Fruit fly (Drosophila melanogaster) whole organism, embryonic: ENCODE measurements around the gene CG14805.

ENCODE experiments used
- ATbp ChIP-seq: fragments of 200-800 bp; sonication (Bioruptor generic); optimal IDR thresholded peaks from 2 replicates; lab custom pipeline; 2017; ENCODE audit warnings: missing biosample characterization, mild to moderate bottlenecking, missing genetic modification characterization, missing genetic modification reagents
- Aef1 ChIP-seq: fragments of 200-800 bp; sonication (Bioruptor generic); IDR thresholded peaks from 3 replicates; pipeline ENCODE4 v1.3.6; 2022; ENCODE audit warnings: missing biosample characterization, missing genetic modification characterization
- Atf3 ChIP-seq: fragments of 200-800 bp; sonication (Bioruptor generic); optimal IDR thresholded peaks from 3 replicates; lab custom pipeline; 2016; ENCODE audit warnings: missing biosample characterization, missing genetic modification characterization
- Bgb ChIP-seq: fragments of 200-800 bp; sonication (Bioruptor generic); IDR thresholded peaks from 2 replicates; pipeline ENCODE4 v1.3.6; 2022; ENCODE audit warnings: missing biosample characterization, missing genetic modification characterization; ENCODE audit not compliant: partially characterized antibody
- CG10979 ChIP-seq: fragments of 200-800 bp; sonication (Bioruptor generic); optimal IDR thresholded peaks from 2 replicates; lab custom pipeline; 2018; ENCODE audit warnings: missing biosample characterization, mild to moderate bottlenecking, missing genetic modification characterization, moderate library complexity
- CG11695 ChIP-seq: fragments of 200-800 bp; sonication (Bioruptor generic); IDR thresholded peaks from 3 replicates; pipeline ENCODE4 v1.3.6; 2022; ENCODE audit warnings: missing biosample characterization, missing genetic modification characterization
- CG13287 ChIP-seq: fragments of 200-800 bp; sonication (Bioruptor generic); IDR thresholded peaks from 2 replicates; pipeline ENCODE4 v1.3.6; 2022; ENCODE audit warnings: missing biosample characterization, missing genetic modification characterization; ENCODE audit not compliant: partially characterized antibody
- CG13624 ChIP-seq: fragments of 200-800 bp; sonication (Bioruptor generic); optimal IDR thresholded peaks from 2 replicates; lab custom pipeline; 2016; ENCODE audit warnings: missing biosample characterization, missing genetic modification characterization
- CG13894 ChIP-seq: fragments of 200-800 bp; sonication (Bioruptor generic); optimal IDR thresholded peaks from 3 replicates; lab custom pipeline; 2018; ENCODE audit warnings: missing biosample characterization, mild to moderate bottlenecking, missing genetic modification characterization, moderate library complexity
- CG17328 ChIP-seq: fragments of 200-800 bp; sonication (Bioruptor generic); IDR thresholded peaks from 2 replicates; pipeline ENCODE4 v1.3.6; 2022; ENCODE audit warnings: missing biosample characterization, missing genetic modification characterization
- CG1792 ChIP-seq: fragments of 200-800 bp; sonication (Bioruptor generic); optimal IDR thresholded peaks from 2 replicates; lab custom pipeline; 2016; ENCODE audit warnings: missing biosample characterization, missing genetic modification characterization
- CG18476 ChIP-seq: fragments of 200-800 bp; sonication (Bioruptor generic); optimal IDR thresholded peaks from 2 replicates; lab custom pipeline; 2016; ENCODE audit warnings: missing biosample characterization, mild to moderate bottlenecking, missing genetic modification characterization
- CG2712 ChIP-seq: fragments of 200-800 bp; optimal IDR thresholded peaks from 3 replicates; lab custom pipeline; 2019; ENCODE audit warnings: missing biosample characterization, mild to moderate bottlenecking, missing genetic modification characterization, moderate library complexity
- CG33557 ChIP-seq: fragments of 200-800 bp; sonication (Bioruptor generic); optimal IDR thresholded peaks from 2 replicates; lab custom pipeline; 2019; ENCODE audit warnings: missing biosample characterization, mild to moderate bottlenecking, missing genetic modification characterization, moderate library complexity
- CG3407 ChIP-seq: fragments of 200-800 bp; sonication (Bioruptor generic); optimal IDR thresholded peaks from 2 replicates; lab custom pipeline; 2018; ENCODE audit warnings: missing biosample characterization, mild to moderate bottlenecking, missing genetic modification characterization
- CG3726 ChIP-seq: fragments of 200-800 bp; sonication (Bioruptor generic); IDR thresholded peaks from 3 replicates; pipeline ENCODE4, ENCODE4 v1.3.6; 2022; ENCODE audit warnings: missing biosample characterization, missing genetic modification characterization
- CG3995 ChIP-seq: fragments of 200-800 bp; sonication (Bioruptor generic); optimal IDR thresholded peaks from 3 replicates; lab custom pipeline; 2016; ENCODE audit warnings: missing biosample characterization, missing genetic modification characterization
- CG8388 ChIP-seq: fragments of 200-800 bp; sonication (Bioruptor generic); optimal IDR thresholded peaks from 2 replicates; lab custom pipeline; 2019; ENCODE audit warnings: missing biosample characterization, mild to moderate bottlenecking, missing genetic modification characterization, moderate library complexity
- CG9817 ChIP-seq: fragments of 200-800 bp; sonication (Bioruptor generic); optimal IDR thresholded peaks from 2 replicates; lab custom pipeline; 2018; ENCODE audit warnings: missing biosample characterization, mild to moderate bottlenecking, missing genetic modification characterization, moderate library complexity
- CkIIα-i1 ChIP-seq: fragments of 200-800 bp; sonication (Bioruptor generic); IDR thresholded peaks from 2 replicates; pipeline ENCODE4 v1.3.6; 2022; ENCODE audit warnings: missing biosample characterization, missing genetic modification characterization
- CrebB ChIP-seq: fragments of 200-800 bp; sonication (Bioruptor generic); optimal IDR thresholded peaks from 3 replicates; lab custom pipeline; 2018; ENCODE audit warnings: missing biosample characterization, mild to moderate bottlenecking, missing genetic modification characterization
- Dip3 ChIP-seq: fragments of 200-800 bp; sonication (Bioruptor generic); optimal IDR thresholded peaks from 3 replicates; lab custom pipeline; 2016; ENCODE audit warnings: missing biosample characterization, missing genetic modification characterization
- Ets65A ChIP-seq: fragments of 200-800 bp; sonication (Bioruptor generic); peaks from one replicate; lab custom pipeline; 2016; ENCODE audit warnings: missing biosample characterization, missing genetic modification characterization
- Gug ChIP-seq: fragments of 200-800 bp; sonication (Bioruptor generic); IDR thresholded peaks from 4 replicates; pipeline ENCODE4 v1.3.6; 2022; ENCODE audit warnings: missing biosample characterization, missing genetic modification characterization
- HLH4C ChIP-seq: fragments of 200-800 bp; sonication (Bioruptor generic); IDR thresholded peaks from 3 replicates; pipeline ENCODE4 v1.3.6; 2022; ENCODE audit warnings: missing biosample characterization, missing genetic modification characterization; ENCODE audit not compliant: partially characterized antibody
- Hey ChIP-seq: fragments of 200-800 bp; sonication (Bioruptor generic); optimal IDR thresholded peaks from 3 replicates; lab custom pipeline; 2018; ENCODE audit warnings: missing biosample characterization, mild to moderate bottlenecking, missing genetic modification characterization
- Hmr ChIP-seq: fragments of 200-800 bp; sonication (Bioruptor generic); optimal IDR thresholded peaks from 3 replicates; lab custom pipeline; 2017; ENCODE audit warnings: mild to moderate bottlenecking, missing biosample characterization, missing genetic modification reagents, missing genetic modification characterization
- Hsf ChIP-seq: fragments of 200-800 bp; sonication (Bioruptor generic); optimal IDR thresholded peaks from 3 replicates; lab custom pipeline; 2016; ENCODE audit warnings: missing biosample characterization, missing genetic modification characterization
- Jarid2 ChIP-seq: fragments of 200-800 bp; sonication (Bioruptor generic); optimal IDR thresholded peaks from 3 replicates; lab custom pipeline; 2017; ENCODE audit warnings: mild to moderate bottlenecking, missing biosample characterization, missing genetic modification reagents, missing genetic modification characterization
- Mad ChIP-seq: fragments of 200-800 bp; sonication (Bioruptor generic); optimal IDR thresholded peaks from 2 replicates; lab custom pipeline; 2016; ENCODE audit warnings: missing biosample characterization, missing genetic modification characterization
- Xbp1 ChIP-seq: fragments of 200-800 bp; sonication (Bioruptor generic); optimal IDR thresholded peaks from 3 replicates; lab custom pipeline; 2016; ENCODE audit warnings: missing biosample characterization, mild to moderate bottlenecking, missing genetic modification characterization
- amos ChIP-seq: fragments of 200-800 bp; sonication (Bioruptor generic); IDR thresholded peaks from 2 replicates; pipeline ENCODE4 v1.3.6; 2022; ENCODE audit warnings: missing biosample characterization, missing genetic modification characterization; ENCODE audit not compliant: partially characterized antibody
- bbx ChIP-seq: fragments of 200-800 bp; sonication (Bioruptor generic); IDR thresholded peaks from 2 replicates; pipeline ENCODE4 v1.3.6; 2022; ENCODE audit warnings: missing biosample characterization, missing genetic modification characterization; ENCODE audit not compliant: partially characterized antibody
- bigmax ChIP-seq: fragments of 200-800 bp; sonication (Bioruptor generic); optimal IDR thresholded peaks from 2 replicates; lab custom pipeline; 2018; ENCODE audit warnings: missing biosample characterization, mild to moderate bottlenecking, missing genetic modification characterization
- chif ChIP-seq, 2 experiments: fragments of 200-800 bp; sonication (Bioruptor generic); optimal IDR thresholded peaks; 3 replicates each; lab custom pipeline; 2016; ENCODE audit warnings: missing biosample characterization in 2 of 2, missing genetic modification characterization in 2 of 2
- fu2 ChIP-seq: fragments of 200-800 bp; sonication (Bioruptor generic); optimal IDR thresholded peaks from 2 replicates; lab custom pipeline; 2016; ENCODE audit warnings: missing biosample characterization, missing genetic modification characterization
- gcm2 ChIP-seq: fragments of 200-800 bp; sonication (Bioruptor generic); optimal IDR thresholded peaks from 2 replicates; lab custom pipeline; 2016; ENCODE audit warnings: missing biosample characterization, missing genetic modification characterization
- grn ChIP-seq: fragments of 200-800 bp; sonication (Bioruptor generic); optimal IDR thresholded peaks from 3 replicates; lab custom pipeline; 2017; ENCODE audit warnings: missing biosample characterization, missing genetic modification characterization
- hkb ChIP-seq, 2 experiments: fragments of 200-800 bp in 1 of 2; fragments of >200 bp in 1 of 2; sonication (Bioruptor generic) in 1 of 2; IDR thresholded peaks in 1 of 2; optimal IDR thresholded peaks in 1 of 2; 2 replicates each; pipeline versions ENCODE4 v1.3.6 to Lab custom; 2017 to 2022; ENCODE audit warnings: missing biosample characterization in 1 of 2, missing genetic modification characterization in 1 of 2
- kni ChIP-seq: fragments of 200-800 bp; sonication (Bioruptor generic); optimal IDR thresholded peaks from 3 replicates; lab custom pipeline; 2017; ENCODE audit warnings: mild to moderate bottlenecking, missing biosample characterization, missing genetic modification reagents, missing genetic modification characterization
- nom ChIP-seq: fragments of 200-800 bp; sonication (Bioruptor generic); optimal IDR thresholded peaks from 2 replicates; lab custom pipeline; 2017; ENCODE audit warnings: missing biosample characterization, missing genetic modification characterization, mild to moderate bottlenecking, moderate library complexity, missing genetic modification reagents
- org-1 ChIP-seq: fragments of 200-800 bp; sonication (Bioruptor generic); optimal IDR thresholded peaks from 2 replicates; lab custom pipeline; 2017; ENCODE audit warnings: missing biosample characterization, missing genetic modification characterization
- peb ChIP-seq: fragments of 200-800 bp; sonication (Bioruptor generic); IDR thresholded peaks from 2 replicates; pipeline ENCODE4 v1.3.6; 2022; ENCODE audit warnings: missing biosample characterization, missing genetic modification characterization
- psq ChIP-seq: fragments of 200-800 bp; sonication (Bioruptor generic); optimal IDR thresholded peaks from 2 replicates; lab custom pipeline; 2017; ENCODE audit warnings: missing biosample characterization, missing genetic modification characterization
- slbo ChIP-seq: fragments of 200-800 bp; sonication (Bioruptor generic); IDR thresholded peaks from 2 replicates; pipeline ENCODE4 v1.3.6; 2022; ENCODE audit warnings: missing biosample characterization, missing genetic modification characterization
- slp2 ChIP-seq: fragments of 200-800 bp; sonication (Bioruptor generic); optimal IDR thresholded peaks from 2 replicates; lab custom pipeline; 2016; ENCODE audit warnings: missing biosample characterization, missing genetic modification characterization
- tio ChIP-seq: fragments of 200-800 bp; sonication (Bioruptor generic); optimal IDR thresholded peaks from 2 replicates; lab custom pipeline; 2017; ENCODE audit warnings: missing biosample characterization, missing genetic modification characterization, inconsistent platforms
- tna ChIP-seq: fragments of 200-800 bp; sonication (Bioruptor generic); IDR thresholded peaks from 2 replicates; pipeline ENCODE4 v1.3.6; 2022; ENCODE audit warnings: missing biosample characterization, missing genetic modification characterization; ENCODE audit not compliant: partially characterized antibody
- tx ChIP-seq: fragments of 200-800 bp; sonication (Bioruptor generic); optimal IDR thresholded peaks from 2 replicates; lab custom pipeline; 2016; ENCODE audit warnings: missing biosample characterization, missing genetic modification characterization
- usp ChIP-seq: fragments of >200 bp; optimal IDR thresholded peaks from 2 replicates; lab custom pipeline; 2017; ENCODE audit warnings: missing biosample characterization, missing genetic modification characterization

The CG14805 gene

dm6 chrX:1858867-1859266 lies 18.2 kb upstream of the CG14805 start, which contains the start of gene Lamtor5:
Gene Lamtor5 (minus strand): TSS chrX:1858971.
- peak; percentile 27; the same call in 1 of the 3 replicates for TF ChIP-seq Aef1 (GFP tag; lab: Robert Waterston, UW)
- no peak for TF ChIP-seq Jarid2 (GFP tag; lab: Kevin White, UChicago)
- peak; percentile 5 for TF ChIP-seq CrebB (tag; lab: Kevin White, UChicago)
- TF ChIP-seq psq (GFP tag; lab: Kevin White, UChicago), result no peak
- TF ChIP-seq amos (GFP tag; lab: Robert Waterston, UW), result peak; percentile 47; the same call in 1 of the 2 replicates
- TF ChIP-seq CG9817 (tag; lab: Kevin White, UChicago), result peak; percentile 14
- no peak for TF ChIP-seq tna (GFP tag; lab: Robert Waterston, UW)
- 0 out of 2 replicates have a peak, but pooled peaks have one; percentile 39 for TF ChIP-seq CG17328 (GFP tag; lab: Robert Waterston, UW)
- TF ChIP-seq CG33557 (GFP tag; lab: Kevin White, UChicago), result no peak
- TF ChIP-seq chif (GFP tag; optimal IDR thresholded peaks at IDR 0.05; lab: Kevin White, UChicago), result peak in 1 of 2 experiments; percentile 37
- TF ChIP-seq tio (GFP tag; lab: Kevin White, UChicago), result no peak
- TF ChIP-seq Gug (GFP tag; lab: Robert Waterston, UW), result no peak; the same call in 3 of the 4 replicates
- no peak for TF ChIP-seq peb
- TF ChIP-seq kni, result no peak
- TF ChIP-seq usp, result no peak
- no peak for TF ChIP-seq CG3995 (GFP tag; lab: Kevin White, UChicago)
- peak; percentile 10 for TF ChIP-seq Mad (GFP tag; lab: Kevin White, UChicago)
- TF ChIP-seq CG11695, result peak; percentile 38; the same call in 1 of the 3 replicates
- TF ChIP-seq bbx, result 0 out of 2 replicates have a peak, but pooled peaks have one; percentile 28
- no peak for TF ChIP-seq CG1792 (GFP tag; lab: Kevin White, UChicago)
- peak; percentile 28; the same call in 1 of the 3 replicates for TF ChIP-seq HLH4C (GFP tag; lab: Robert Waterston, UW)
- peak; percentile 30 for TF ChIP-seq Dip3 (GFP tag; lab: Kevin White, UChicago)
- TF ChIP-seq ATbp, result peak; percentile 3
- peak; percentile 20; the same call in 1 of the 2 replicates for TF ChIP-seq Bgb
- TF ChIP-seq grn, result no peak
- no peak for TF ChIP-seq CG3726 (GFP tag; lab: Robert Waterston, UW)
- TF ChIP-seq tx (GFP tag; lab: Kevin White, UChicago), result no peak
- no peak for TF ChIP-seq hkb (optimal IDR thresholded peaks at IDR 0.05; lab: Kevin White, UChicago)
- peak; percentile 39; the same call in 1 of the 2 replicates for TF ChIP-seq hkb (GFP tag; IDR thresholded peaks at IDR 0.05; lab: Robert Waterston, UW)
- TF ChIP-seq Hsf (GFP tag; lab: Kevin White, UChicago), result peak; percentile 32
- peak; percentile 18 for TF ChIP-seq CG8388
- no peak for TF ChIP-seq bigmax (GFP tag; lab: Kevin White, UChicago)
- TF ChIP-seq slbo (GFP tag; lab: Robert Waterston, UW), result peak; percentile 73
- TF ChIP-seq CG18476 (GFP tag; lab: Kevin White, UChicago), result no peak
- peak; percentile 43 for TF ChIP-seq CG13894 (tag; lab: Kevin White, UChicago)
- peak; percentile 27 for TF ChIP-seq Xbp1 (GFP tag; lab: Kevin White, UChicago)
- no peak for TF ChIP-seq gcm2 (GFP tag; lab: Kevin White, UChicago)
- TF ChIP-seq fu2 (GFP tag; lab: Kevin White, UChicago), result peak; percentile 14
- no peak for TF ChIP-seq Ets65A (GFP tag; lab: Kevin White, UChicago)
- TF ChIP-seq CG2712 (tag; lab: Kevin White, UChicago), result peak; percentile 58
- TF ChIP-seq Hey (tag; lab: Kevin White, UChicago), result no peak
- TF ChIP-seq CG3407 (GFP tag; lab: Kevin White, UChicago), result no peak
- TF ChIP-seq CkIIα-i1 (GFP tag; lab: Robert Waterston, UW), result no peak
- TF ChIP-seq CG10979, result peak; percentile 30
- TF ChIP-seq CG13287, result peak; percentile 44
- peak; percentile 28 for TF ChIP-seq nom (GFP tag; lab: Kevin White, UChicago)
- peak; percentile 21 for TF ChIP-seq CG13624 (GFP tag; lab: Kevin White, UChicago)
- no peak for TF ChIP-seq org-1 (GFP tag; lab: Kevin White, UChicago)
- TF ChIP-seq slp2 (GFP tag; lab: Kevin White, UChicago), result peak; percentile 29
- TF ChIP-seq Atf3, result peak; percentile 16
- TF ChIP-seq Hmr, result peak; percentile 49
